Worm (Caenorhabditis elegans) whole organism, L2 larva: Measurements from ENCODE around the gene scl-7.

Source experiments
- ZK546.5 ChIP-seq: sonication (generic microtip); optimal IDR thresholded peaks from 2 replicates; lab custom pipeline; 2017; ENCODE audit warnings: missing biosample characterization, missing genetic modification characterization
- blmp-1 ChIP-seq: sonication (generic microtip); optimal IDR thresholded peaks from 2 replicates; lab custom pipeline; 2017; ENCODE audit warnings: missing genetic modification characterization, mild to moderate bottlenecking, missing compliant biosample characterization, antibody characterized with exemption, moderate library complexity; ENCODE audit not compliant: insufficient read depth
- crh-2 ChIP-seq: sonication (generic microtip); optimal IDR thresholded peaks from 2 replicates; lab custom pipeline; 2017; ENCODE audit warnings: missing biosample characterization, missing genetic modification characterization
- egl-27 ChIP-seq: sonication (generic microtip); optimal IDR thresholded peaks from 3 replicates; lab custom pipeline; 2017; ENCODE audit warnings: missing biosample characterization, missing genetic modification reagents, missing genetic modification characterization
- elt-1 ChIP-seq: fragments of 150-350 bp; optimal IDR thresholded peaks from 2 replicates; lab custom pipeline; 2014; ENCODE audit warnings: missing biosample characterization, missing genetic modification characterization
- elt-3 ChIP-seq: sonication (generic microtip); optimal IDR thresholded peaks from 2 replicates; lab custom pipeline; 2017; ENCODE audit warnings: missing biosample characterization, missing genetic modification characterization
- lsy-2 ChIP-seq, 2 experiments: fragments of 150-350 bp in 1 of 2; sonication (generic microtip) in 1 of 2; optimal IDR thresholded peaks; 2 replicates each; lab custom pipeline; 2014 to 2017; ENCODE audit warnings: missing biosample characterization in 2 of 2, missing genetic modification characterization in 2 of 2
- mdl-1 ChIP-seq, 2 experiments: fragments of 150-350 bp in 1 of 2; sonication (generic microtip) in 1 of 2; optimal IDR thresholded peaks; 2 replicates each; lab custom pipeline; 2017; ENCODE audit warnings: missing biosample characterization in 2 of 2, missing genetic modification characterization in 2 of 2
- nhr-25 ChIP-seq: fragments of 150-350 bp; sonication (generic microtip); optimal IDR thresholded peaks from 3 replicates; lab custom pipeline; 2014; ENCODE audit warnings: missing biosample characterization, missing genetic modification characterization
- skn-1 ChIP-seq: sonication (generic microtip); optimal IDR thresholded peaks from 2 replicates; lab custom pipeline; 2017; ENCODE audit warnings: missing biosample characterization, missing genetic modification characterization
- snpc-4 ChIP-seq: fragments of 150-350 bp; optimal IDR thresholded peaks from 2 replicates; lab custom pipeline; 2014; ENCODE audit warnings: missing biosample characterization, missing genetic modification characterization
- unc-55 ChIP-seq: fragments of 150-350 bp; sonication (generic microtip); optimal IDR thresholded peaks from 3 replicates; lab custom pipeline; 2014; ENCODE audit warnings: missing biosample characterization, missing genetic modification reagents, missing genetic modification characterization
- unc-62 ChIP-seq: fragments of 150-350 bp; optimal IDR thresholded peaks from 2 replicates; lab custom pipeline; 2014; ENCODE audit warnings: missing biosample characterization, missing genetic modification reagents, missing genetic modification characterization
- ztf-11 ChIP-seq: sonication (generic microtip); optimal IDR thresholded peaks from 2 replicates; lab custom pipeline; 2017; ENCODE audit warnings: missing biosample characterization, missing genetic modification characterization

DNA sequence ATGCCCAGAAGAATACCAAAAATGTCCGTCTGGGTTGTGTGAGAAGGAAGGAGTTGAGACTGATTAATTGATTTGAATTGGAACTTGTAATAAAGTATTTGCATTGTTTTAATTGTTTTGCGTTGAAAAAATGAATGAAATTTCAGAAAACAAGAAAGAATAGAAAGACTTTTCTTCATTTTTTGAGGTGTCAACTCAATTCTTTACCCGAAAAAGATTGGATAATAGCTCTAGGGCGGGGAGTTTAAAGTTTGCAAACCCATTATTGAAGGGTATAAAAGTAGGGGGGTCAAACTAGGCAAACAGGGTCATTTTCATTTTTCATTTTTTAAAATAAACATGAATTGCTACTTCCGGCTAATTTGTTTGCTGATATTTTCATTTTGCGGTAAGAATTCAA is 22.1 kb upstream of the scl-7 start, which contains the start of gene scl-10:
- TF ChIP-seq snpc-4 (tag; lab: Kevin White, UChicago) (no peak), egl-27 (tag; lab: Kevin White, UChicago) (no peak), elt-1 (tag; lab: Kevin White, UChicago) (no peak), crh-2 (tag; lab: Kevin White, UChicago) (no peak), unc-55 (GFP tag; lab: Kevin White, UChicago) (no peak), mdl-1 (tag; optimal IDR thresholded peaks at IDR 0.05; lab: Kevin White, UChicago) (no peak), unc-62 (GFP tag; lab: Kevin White, UChicago) (no peak), skn-1 (tag; lab: Kevin White, UChicago) (no peak), elt-3 (no peak), ZK546.5 (tag; lab: Kevin White, UChicago) (no peak), lsy-2 (tag; optimal IDR thresholded peaks at IDR 0.05; lab: Kevin White, UChicago) (no peak), ztf-11 (no peak), blmp-1 (tag; lab: Kevin White, UChicago) (no peak), nhr-25 (tag; lab: Kevin White, UChicago) (no peak)
